Fruit fly (Drosophila melanogaster) whole organism, embryonic: ENCODE results near the gene CG33640.

ENCODE experiments used
- Bdp1 ChIP-seq: fragments of 200-800 bp; sonication (Bioruptor generic); optimal IDR thresholded peaks from 3 replicates; lab custom pipeline; 2016; ENCODE audit warnings: missing biosample characterization, missing genetic modification characterization
- CG15011 ChIP-seq: fragments of 200-800 bp; sonication (Bioruptor generic); optimal IDR thresholded peaks from 3 replicates; lab custom pipeline; 2018; ENCODE audit warnings: missing biosample characterization, mild to moderate bottlenecking, missing genetic modification characterization
- CG15696 ChIP-seq: fragments of 200-800 bp; sonication (Bioruptor generic); optimal IDR thresholded peaks from 2 replicates; lab custom pipeline; 2019; ENCODE audit warnings: missing biosample characterization, mild to moderate bottlenecking, missing genetic modification characterization, moderate library complexity
- CG1602 ChIP-seq: fragments of 200-800 bp; sonication (Bioruptor generic); optimal IDR thresholded peaks from 3 replicates; lab custom pipeline; 2016; ENCODE audit warnings: missing biosample characterization, missing genetic modification characterization
- CG17361 ChIP-seq: fragments of 200-800 bp; sonication (Bioruptor generic); IDR thresholded peaks from 3 replicates; pipeline ENCODE4 v1.3.6; 2022; ENCODE audit warnings: missing biosample characterization, missing genetic modification characterization
- CG17385 ChIP-seq: fragments of 200-800 bp; sonication (Bioruptor generic); optimal IDR thresholded peaks from 3 replicates; lab custom pipeline; 2018; ENCODE audit warnings: missing biosample characterization, mild to moderate bottlenecking, missing genetic modification characterization
- CG18599 ChIP-seq: fragments of 200-800 bp; sonication (Bioruptor generic); optimal IDR thresholded peaks from 3 replicates; lab custom pipeline; 2017; ENCODE audit warnings: missing biosample characterization, missing genetic modification characterization, mild to moderate bottlenecking, moderate library complexity, missing genetic modification reagents
- CG18764 ChIP-seq: fragments of 200-800 bp; sonication (Bioruptor generic); optimal IDR thresholded peaks from 3 replicates; lab custom pipeline; 2016; ENCODE audit warnings: missing biosample characterization, missing genetic modification characterization
- CG31388 ChIP-seq: fragments of 200-800 bp; sonication (Bioruptor generic); optimal IDR thresholded peaks from 2 replicates; lab custom pipeline; 2016; ENCODE audit warnings: missing biosample characterization, missing genetic modification characterization
- CG3163 ChIP-seq: fragments of 200-800 bp; sonication (Bioruptor generic); optimal IDR thresholded peaks from 3 replicates; lab custom pipeline; 2016; ENCODE audit warnings: missing biosample characterization, missing genetic modification characterization
- CG32772 ChIP-seq: fragments of 200-800 bp; sonication (Bioruptor generic); IDR thresholded peaks from 2 replicates; pipeline ENCODE4 v1.3.6; 2022; ENCODE audit warnings: missing biosample characterization, missing genetic modification characterization
- CG3726 ChIP-seq: fragments of 200-800 bp; sonication (Bioruptor generic); IDR thresholded peaks from 3 replicates; pipeline ENCODE4, ENCODE4 v1.3.6; 2022; ENCODE audit warnings: missing biosample characterization, missing genetic modification characterization
- CG4328 ChIP-seq: fragments of 200-800 bp; sonication (Bioruptor generic); optimal IDR thresholded peaks from 3 replicates; lab custom pipeline; 2017; ENCODE audit warnings: missing biosample characterization, missing genetic modification reagents, missing genetic modification characterization
- CG7271 ChIP-seq: fragments of 200-800 bp; sonication (Bioruptor generic); optimal IDR thresholded peaks from 2 replicates; lab custom pipeline; 2018; ENCODE audit warnings: missing biosample characterization, mild to moderate bottlenecking, missing genetic modification characterization, moderate library complexity
- Eip74EF ChIP-seq, 2 experiments: fragments of 200-800 bp in 1 of 2; fragments of >200 bp in 1 of 2; sonication (Bioruptor generic) in 1 of 2; optimal IDR thresholded peaks; 2 replicates each; lab custom pipeline; 2017 to 2019; ENCODE audit warnings: missing biosample characterization in 2 of 2, missing genetic modification characterization in 2 of 2, mild to moderate bottlenecking in 1 of 2, moderate library complexity in 1 of 2
- Gug ChIP-seq: fragments of 200-800 bp; sonication (Bioruptor generic); IDR thresholded peaks from 4 replicates; pipeline ENCODE4 v1.3.6; 2022; ENCODE audit warnings: missing biosample characterization, missing genetic modification characterization
- Hey ChIP-seq: fragments of 200-800 bp; sonication (Bioruptor generic); optimal IDR thresholded peaks from 3 replicates; lab custom pipeline; 2018; ENCODE audit warnings: missing biosample characterization, mild to moderate bottlenecking, missing genetic modification characterization
- HmgD ChIP-seq: fragments of 200-800 bp; sonication (Bioruptor generic); optimal IDR thresholded peaks from 3 replicates; lab custom pipeline; 2016; ENCODE audit warnings: missing biosample characterization, missing genetic modification characterization
- Hr78 ChIP-seq, 2 experiments: fragments of 200-800 bp in 1 of 2; fragments of >200 bp in 1 of 2; sonication (Bioruptor generic) in 1 of 2; optimal IDR thresholded peaks; 2 replicates each; lab custom pipeline; 2017 to 2019; ENCODE audit warnings: missing biosample characterization in 2 of 2, missing genetic modification characterization in 2 of 2, mild to moderate bottlenecking in 1 of 2, moderate library complexity in 1 of 2
- Lim3 ChIP-seq: fragments of 200-800 bp; sonication (Bioruptor generic); IDR thresholded peaks from 2 replicates; pipeline ENCODE4 v1.3.6; 2022; ENCODE audit warnings: missing biosample characterization, missing genetic modification characterization
- MESR4 ChIP-seq: fragments of 200-800 bp; sonication (Bioruptor generic); optimal IDR thresholded peaks from 2 replicates; lab custom pipeline; 2018; ENCODE audit warnings: missing biosample characterization, mild to moderate bottlenecking, missing genetic modification characterization, moderate library complexity
- Max ChIP-seq: fragments of 200-800 bp; sonication (Bioruptor generic); optimal IDR thresholded peaks from 2 replicates; lab custom pipeline; 2016; ENCODE audit warnings: missing biosample characterization, mild to moderate bottlenecking, missing genetic modification characterization
- Side ChIP-seq: fragments of 200-800 bp; sonication (Bioruptor generic); optimal IDR thresholded peaks from 2 replicates; lab custom pipeline; 2016; ENCODE audit warnings: missing biosample characterization, missing genetic modification characterization
- Stat92E ChIP-seq, 3 experiments: fragments of >200 bp in 2 of 3; fragments of 200-800 bp in 1 of 3; sonication (Bioruptor generic) in 1 of 3; optimal IDR thresholded peaks; 2 replicates each; lab custom pipeline; 2017 to 2019; ENCODE audit warnings: missing biosample characterization in 3 of 3, missing genetic modification characterization in 3 of 3, mild to moderate bottlenecking in 1 of 3, moderate library complexity in 1 of 3
- cato ChIP-seq: fragments of 200-800 bp; sonication (Bioruptor generic); optimal IDR thresholded peaks from 2 replicates; lab custom pipeline; 2016; ENCODE audit warnings: missing biosample characterization, missing genetic modification characterization, borderline replicate concordance
- cg ChIP-seq: fragments of 200-800 bp; sonication (Bioruptor generic); optimal IDR thresholded peaks from 3 replicates; lab custom pipeline; 2019; ENCODE audit warnings: missing biosample characterization, mild to moderate bottlenecking, missing genetic modification characterization, moderate library complexity
- chn ChIP-seq: fragments of 200-800 bp; sonication (Bioruptor generic); optimal IDR thresholded peaks from 2 replicates; lab custom pipeline; 2016; ENCODE audit warnings: missing biosample characterization, missing genetic modification characterization
- crc ChIP-seq: fragments of 200-800 bp; sonication (Bioruptor generic); optimal IDR thresholded peaks from 2 replicates; lab custom pipeline; 2016; ENCODE audit warnings: missing biosample characterization, missing genetic modification characterization
- cwo ChIP-seq: fragments of 200-800 bp; sonication (Bioruptor generic); optimal IDR thresholded peaks from 3 replicates; lab custom pipeline; 2017; ENCODE audit warnings: missing biosample characterization, missing genetic modification characterization, mild to moderate bottlenecking, moderate library complexity, missing genetic modification reagents
- dan ChIP-seq: fragments of 200-800 bp; sonication (Bioruptor generic); IDR thresholded peaks from 2 replicates; pipeline ENCODE4 v1.3.6; 2022; ENCODE audit warnings: missing biosample characterization, missing genetic modification characterization
- exex ChIP-seq: fragments of 200-800 bp; sonication (Bioruptor generic); optimal IDR thresholded peaks from 4 replicates; lab custom pipeline; 2018; ENCODE audit warnings: missing biosample characterization, mild to moderate bottlenecking, missing genetic modification characterization, moderate library complexity
- gce ChIP-seq: fragments of 200-800 bp; sonication (Bioruptor generic); IDR thresholded peaks from 3 replicates; pipeline ENCODE4 v1.3.6; 2022; ENCODE audit warnings: missing biosample characterization, missing genetic modification characterization
- gfzf ChIP-seq: fragments of 200-800 bp; sonication (Bioruptor generic); optimal IDR thresholded peaks from 2 replicates; lab custom pipeline; 2016; ENCODE audit warnings: missing biosample characterization, mild to moderate bottlenecking, missing genetic modification characterization, moderate library complexity
- hb ChIP-seq: fragments of 200-800 bp; sonication (Bioruptor generic); IDR thresholded peaks from 3 replicates; pipeline ENCODE4 v1.3.6; 2022; ENCODE audit warnings: missing biosample characterization, missing genetic modification characterization; ENCODE audit not compliant: partially characterized antibody
- her ChIP-seq: fragments of 200-800 bp; sonication (Bioruptor generic); optimal IDR thresholded peaks from 2 replicates; lab custom pipeline; 2016; ENCODE audit warnings: missing biosample characterization, missing genetic modification characterization
- kah ChIP-seq: fragments of 200-800 bp; sonication (Bioruptor generic); optimal IDR thresholded peaks from 2 replicates; lab custom pipeline; 2018; ENCODE audit warnings: missing biosample characterization, mild to moderate bottlenecking, missing genetic modification characterization
- klu ChIP-seq: fragments of 200-800 bp; sonication (Bioruptor generic); IDR thresholded peaks from 2 replicates; pipeline ENCODE4 v1.3.6; 2022; ENCODE audit warnings: missing biosample characterization, missing genetic modification characterization
- nom ChIP-seq: fragments of 200-800 bp; sonication (Bioruptor generic); optimal IDR thresholded peaks from 2 replicates; lab custom pipeline; 2017; ENCODE audit warnings: missing biosample characterization, missing genetic modification characterization, mild to moderate bottlenecking, moderate library complexity, missing genetic modification reagents
- pnt ChIP-seq: fragments of 200-800 bp; sonication (Bioruptor generic); optimal IDR thresholded peaks from 3 replicates; lab custom pipeline; 2016; ENCODE audit warnings: missing biosample characterization, missing genetic modification characterization
- ranshi ChIP-seq: fragments of 200-800 bp; sonication (Bioruptor generic); IDR thresholded peaks from 2 replicates; pipeline ENCODE4 v1.3.6; 2022; ENCODE audit warnings: missing biosample characterization, missing genetic modification characterization
- row ChIP-seq: fragments of 200-800 bp; sonication (Bioruptor generic); IDR thresholded peaks from 3 replicates; pipeline ENCODE4 v1.3.6; 2022; ENCODE audit warnings: missing biosample characterization, missing genetic modification characterization
- sc ChIP-seq, 3 experiments: fragments of >200 bp in 2 of 3; fragments of 200-800 bp in 1 of 3; sonication (Bioruptor generic) in 1 of 3; optimal IDR thresholded peaks; 2 replicates in 2 of 3; 3 replicates in 1 of 3; lab custom pipeline; 2017; ENCODE audit warnings: mild to moderate bottlenecking in 1 of 3, missing biosample characterization in 1 of 3, missing genetic modification characterization in 1 of 3, missing genetic modification reagents in 1 of 3
- scrt ChIP-seq: fragments of 200-800 bp; sonication (Bioruptor generic); optimal IDR thresholded peaks from 2 replicates; lab custom pipeline; 2018; ENCODE audit warnings: missing biosample characterization, mild to moderate bottlenecking, missing genetic modification characterization, moderate library complexity
- sim ChIP-seq: fragments of 200-800 bp; sonication (Bioruptor generic); IDR thresholded peaks from 2 replicates; pipeline ENCODE4 v1.3.6; 2022; ENCODE audit warnings: missing biosample characterization, missing genetic modification characterization
- sug ChIP-seq: fragments of 200-800 bp; optimal IDR thresholded peaks from 2 replicates; lab custom pipeline; 2019; ENCODE audit warnings: missing biosample characterization, mild to moderate bottlenecking, missing genetic modification characterization, moderate library complexity
- tap ChIP-seq: fragments of 200-800 bp; optimal IDR thresholded peaks from 3 replicates; lab custom pipeline; 2019; ENCODE audit warnings: missing biosample characterization, mild to moderate bottlenecking, missing genetic modification characterization, moderate library complexity
- twi ChIP-seq: fragments of 200-800 bp; optimal IDR thresholded peaks from 2 replicates; lab custom pipeline; 2019; ENCODE audit warnings: missing biosample characterization, mild to moderate bottlenecking, missing genetic modification characterization, moderate library complexity

The CG33640 gene

dm6 chr2L:13513331-13514261 lies 14.0 kb upstream of the CG33640 start (continued):
- no peak for TF ChIP-seq sim (GFP tag; lab: Robert Waterston, UW)
- TF ChIP-seq chn (GFP tag; lab: Kevin White, UChicago): no peak
- TF ChIP-seq gce (GFP tag; lab: Robert Waterston, UW): no peak; the same call in 2 of the 3 replicates
- peak in 1 of 3 experiments; percentile 26 for TF ChIP-seq Stat92E (GFP tag; optimal IDR thresholded peaks at IDR 0.05; lab: Kevin White, UChicago)
- peak; percentile 20 for TF ChIP-seq cato (GFP tag; lab: Kevin White, UChicago)
- no peak for TF ChIP-seq sc (optimal IDR thresholded peaks at IDR 0.05; lab: Kevin White, UChicago)
- TF ChIP-seq sc (GFP tag; optimal IDR thresholded peaks at IDR 0.05; lab: Kevin White, UChicago): no peak
- TF ChIP-seq CG18599 (GFP tag; lab: Kevin White, UChicago): peak; percentile 44
- TF ChIP-seq dan (GFP tag; lab: Robert Waterston, UW): no peak
- TF ChIP-seq Max (GFP tag; lab: Kevin White, UChicago): peak; percentile 50
- TF ChIP-seq scrt (GFP tag; lab: Kevin White, UChicago): no peak
- TF ChIP-seq Hr78 (GFP tag; optimal IDR thresholded peaks at IDR 0.05; lab: Kevin White, UChicago): no peak
- TF ChIP-seq CG17385 (GFP tag; lab: Kevin White, UChicago): peak; percentile 53
- TF ChIP-seq CG31388 (GFP tag; lab: Kevin White, UChicago): no peak
- TF ChIP-seq MESR4 (GFP tag; lab: Kevin White, UChicago): no peak
- 0 out of 2 replicates have a peak, but pooled peaks have one; percentile 7 for TF ChIP-seq klu (GFP tag; lab: Robert Waterston, UW)
- TF ChIP-seq CG15011 (GFP tag; lab: Kevin White, UChicago): no peak
- peak; percentile 58 for TF ChIP-seq pnt (GFP tag; lab: Kevin White, UChicago)
- no peak for TF ChIP-seq CG4328 (GFP tag; lab: Kevin White, UChicago)
- TF ChIP-seq nom (GFP tag; lab: Kevin White, UChicago): peak; percentile 68
- no peak for TF ChIP-seq Hey (tag; lab: Kevin White, UChicago)
- peak; percentile 54 for TF ChIP-seq cg
- no peak for TF ChIP-seq CG7271 (tag; lab: Kevin White, UChicago)
- TF ChIP-seq CG1602 (GFP tag; lab: Kevin White, UChicago): peak; percentile 44
- peak; percentile 28 for TF ChIP-seq sug (tag; lab: Kevin White, UChicago)
- TF ChIP-seq her: peak; percentile 56
- no peak for TF ChIP-seq twi (tag; lab: Kevin White, UChicago)
- TF ChIP-seq ranshi: peak; percentile 56; the same call in 1 of the 2 replicates
- no peak for TF ChIP-seq tap (tag; lab: Kevin White, UChicago)
- no peak; the same call in 1 of the 2 replicates for TF ChIP-seq CG32772 (GFP tag; lab: Robert Waterston, UW)
- TF ChIP-seq exex: no peak
- TF ChIP-seq HmgD (GFP tag; lab: Kevin White, UChicago): peak; percentile 34
- no peak for TF ChIP-seq hb (GFP tag; lab: Robert Waterston, UW)
- TF ChIP-seq CG3163 (GFP tag; lab: Kevin White, UChicago): no peak
- TF ChIP-seq CG17361 (GFP tag; lab: Robert Waterston, UW): peak; percentile 75
- TF ChIP-seq cwo (GFP tag; lab: Kevin White, UChicago): peak; percentile 41
- peak; percentile 29 for TF ChIP-seq Bdp1
- TF ChIP-seq kah (GFP tag; lab: Kevin White, UChicago): peak; percentile 23
- TF ChIP-seq Side: peak; percentile 57
- peak; percentile 15 for TF ChIP-seq CG15696 (tag; lab: Kevin White, UChicago)
- no peak for TF ChIP-seq gfzf
- peak; percentile 91 for TF ChIP-seq row
- TF ChIP-seq CG18764: peak; percentile 29
- TF ChIP-seq Lim3: no peak
- peak; percentile 82; the same call in 2 of the 4 replicates for TF ChIP-seq Gug (GFP tag; lab: Robert Waterston, UW)
- no peak for TF ChIP-seq Eip74EF (GFP tag; optimal IDR thresholded peaks at IDR 0.05; lab: Kevin White, UChicago)
- peak; percentile 70; the same call in 2 of the 3 replicates for TF ChIP-seq CG3726
- peak; percentile 19 for TF ChIP-seq crc (GFP tag; lab: Kevin White, UChicago)
